Worm (Caenorhabditis elegans): ENCODE measurements around the gene R02D5.6.

ce11 chrV:14519268-14519667 lies 1.4 kb upstream of the R02D5.6 start, which contains the start of gene R02D5.8:
- no peak for TF ChIP-seq ceh-82 (tag; optimal IDR thresholded peaks at IDR 0.05)
- no peak for TF ChIP-seq R02D3.7 (tag; optimal IDR thresholded peaks at IDR 0.05)
- TF ChIP-seq nhr-77 (tag; optimal IDR thresholded peaks at IDR 0.05): no peak
- TF ChIP-seq nhr-11 (tag; optimal IDR thresholded peaks at IDR 0.05): no peak
- no peak for TF ChIP-seq unc-62 (GFP tag; optimal IDR thresholded peaks at IDR 0.05)
